Worm (Caenorhabditis elegans) whole organism, L4/young adult: ENCODE measurements around the gene crb-1.

ENCODE experiments used
- W03F9.2 ChIP-seq: fragments of 150-350 bp; optimal IDR thresholded peaks from 2 replicates; lab custom pipeline; 2014; ENCODE audit warnings: missing biosample characterization, missing genetic modification characterization
- dao-5 ChIP-seq: sonication (generic microtip); optimal IDR thresholded peaks from 2 replicates; lab custom pipeline; 2016; ENCODE audit warnings: missing genotype, missing genetic modification characterization, moderate library complexity, missing compliant biosample characterization
- him-1 ChIP-seq: sonication (generic microtip); optimal IDR thresholded peaks from 2 replicates; lab custom pipeline; 2016; ENCODE audit warnings: missing genotype, missing genetic modification reagents, missing genetic modification characterization, missing compliant biosample characterization

Gene crb-1

ce11 chrX:17386130-17386529 is 27.7 kb downstream of the crb-1 start:
- TF ChIP-seq W03F9.2 (no peak), him-1 (tag; lab: Kevin White, UChicago) (no peak), dao-5 (no peak)

ce11 chrX:17385102-17385501 is 28.7 kb downstream of the crb-1 start:
- no peak for TF ChIP-seq W03F9.2
- no peak for TF ChIP-seq dao-5
- TF ChIP-seq him-1 (tag; lab: Kevin White, UChicago): no peak

- no peak for TF ChIP-seq him-1 (tag; lab: Kevin White, UChicago)
- TF ChIP-seq W03F9.2: no peak
- no peak for TF ChIP-seq dao-5
Observed at ce11 chrX:17384343-17384742, 29.5 kb downstream of the crb-1 start.

ce11 chrX:17381975-17382374 is 31.8 kb downstream of the crb-1 start, which contains the start of gene F10D7.4:
Gene F10D7.4, minus strand, starts transcription at chrX:17382075.
- no peak for TF ChIP-seq him-1 (tag; lab: Kevin White, UChicago)
- no peak for TF ChIP-seq W03F9.2
- no peak for TF ChIP-seq dao-5

ce11 chrX:17379675-17380074 is 34.1 kb downstream of the crb-1 start, which contains the start of gene F10D7.10:
Gene F10D7.10, minus strand, starts transcription at chrX:17379775.
- no peak for TF ChIP-seq W03F9.2
- TF ChIP-seq him-1 (tag; lab: Kevin White, UChicago): no peak
- TF ChIP-seq dao-5: no peak

- TF ChIP-seq W03F9.2 (no peak), him-1 (tag; lab: Kevin White, UChicago) (no peak), dao-5 (no peak)
Observed at ce11 chrX:17378996-17379395, 34.8 kb downstream of the crb-1 start.

ce11 chrX:17375877-17376276 is 37.9 kb downstream of the crb-1 start:
- TF ChIP-seq dao-5: no peak
- no peak for TF ChIP-seq W03F9.2
- TF ChIP-seq him-1 (tag; lab: Kevin White, UChicago): no peak

ce11 chrX:17374534-17374933 is 39.3 kb downstream of the crb-1 start, which contains the start of gene F10D7.3:
Gene F10D7.3, minus strand, starts transcription at chrX:17374634.
- no peak for TF ChIP-seq W03F9.2
- no peak for TF ChIP-seq him-1 (tag; lab: Kevin White, UChicago)
- no peak for TF ChIP-seq dao-5

- TF ChIP-seq W03F9.2: no peak
- TF ChIP-seq dao-5: no peak
- no peak for TF ChIP-seq him-1 (tag; lab: Kevin White, UChicago)
Observed at ce11 chrX:17373955-17374354, 39.9 kb downstream of the crb-1 start.

- TF ChIP-seq dao-5 (no peak), W03F9.2 (no peak), him-1 (tag; lab: Kevin White, UChicago) (no peak)
Observed at ce11 chrX:17369514-17369913, 44.3 kb downstream of the crb-1 start.

ce11 chrX:17368542-17368941 is 45.3 kb downstream of the crb-1 start, which contains the start of gene mfsd-10:
Gene mfsd-10, minus strand, starts transcription at chrX:17368642.
- no peak for TF ChIP-seq W03F9.2
- no peak for TF ChIP-seq dao-5
- no peak for TF ChIP-seq him-1 (tag; lab: Kevin White, UChicago)

ce11 chrX:17363491-17363890 is 50.3 kb downstream of the crb-1 start:
- TF ChIP-seq him-1 (tag; lab: Kevin White, UChicago): no peak
- no peak for TF ChIP-seq W03F9.2
- no peak for TF ChIP-seq dao-5

ce11 chrX:17362529-17362928 is 51.3 kb downstream of the crb-1 start, which contains the start of gene F10D7.11:
Gene F10D7.11, plus strand, starts transcription at chrX:17362829.
- TF ChIP-seq W03F9.2 (no peak), dao-5 (no peak), him-1 (tag; lab: Kevin White, UChicago) (no peak)

ce11 chrX:17359452-17359851 is 54.4 kb downstream of the crb-1 start, which contains the start of gene npr-36:
Gene npr-36, plus strand, starts transcription at chrX:17359752.
- no peak for TF ChIP-seq dao-5
- no peak for TF ChIP-seq W03F9.2

- TF ChIP-seq him-1 (tag; lab: Kevin White, UChicago): no peak
Observed at ce11 chrX:17356748-17357147, 57.1 kb downstream of the crb-1 start.

- no peak for TF ChIP-seq dao-5
- TF ChIP-seq him-1 (tag; lab: Kevin White, UChicago): no peak
- TF ChIP-seq W03F9.2: no peak
Observed at ce11 chrX:17355462-17355861, 58.4 kb downstream of the crb-1 start.
